Fruit fly (Drosophila melanogaster): Measurements from ENCODE around the gene CG12746.

Gene CG12746

dm6 chr3R:5547464-5547943 lies 17.2 kb upstream of the CG12746 start, which contains the start of gene CG2519 (continued):
- TF ChIP-seq dac (GFP tag; optimal IDR thresholded peaks at IDR 0.05), result no peak
- no peak for TF ChIP-seq fkh (GFP tag; optimal IDR thresholded peaks at IDR 0.05)
- TF ChIP-seq pdm3 (GFP tag; optimal IDR thresholded peaks at IDR 0.05), result no peak
- TF ChIP-seq net (GFP tag; optimal IDR thresholded peaks at IDR 0.05), result no peak
- no peak for TF ChIP-seq Lpt (GFP tag; optimal IDR thresholded peaks at IDR 0.05)
- TF ChIP-seq CG6808 (GFP tag; optimal IDR thresholded peaks at IDR 0.05), result no peak
- TF ChIP-seq CG11762 (GFP tag; optimal IDR thresholded peaks at IDR 0.05; ENCODE audit: insufficient read depth), result no peak
- TF ChIP-seq Gug (GFP tag; IDR thresholded peaks at IDR 0.05), result no peak; the same call in 1 of the 2 replicates
- TF ChIP-seq CG6163 (GFP tag; IDR thresholded peaks at IDR 0.05), result no peak
- TF ChIP-seq CG3032 (tag; optimal IDR thresholded peaks at IDR 0.05), result peak; percentile 48
- no peak for TF ChIP-seq CG1621 (tag; optimal IDR thresholded peaks at IDR 0.05)
- TF ChIP-seq CG6792 (GFP tag; optimal IDR thresholded peaks at IDR 0.05), result peak; percentile 18
- TF ChIP-seq CG6854 (GFP tag; optimal IDR thresholded peaks at IDR 0.05), result no peak
- no peak for TF ChIP-seq CG11902 (GFP tag; optimal IDR thresholded peaks at IDR 0.05)
- TF ChIP-seq Hr39 (GFP tag; optimal IDR thresholded peaks at IDR 0.05), result no peak

- TF ChIP-seq CG3032 (tag; optimal IDR thresholded peaks at IDR 0.05) (no peak), svp (GFP tag) (no peak), CG10631 (GFP tag; optimal IDR thresholded peaks at IDR 0.05) (no peak), OdsH (GFP tag; optimal IDR thresholded peaks at IDR 0.05) (no peak), achi (GFP tag; optimal IDR thresholded peaks at IDR 0.05) (no peak), fkh (GFP tag; optimal IDR thresholded peaks at IDR 0.05) (no peak)
Measured at dm6 chr3R:5550452-5550851, 14.2 kb upstream of the CG12746 start.

- TF ChIP-seq CG7368 (GFP tag; optimal IDR thresholded peaks at IDR 0.05) (no peak), Eip75B (GFP tag; optimal IDR thresholded peaks at IDR 0.05) (no peak), esn (GFP tag; optimal IDR thresholded peaks at IDR 0.05) (no peak), CG10631 (GFP tag; optimal IDR thresholded peaks at IDR 0.05) (no peak), CG11762 (GFP tag; optimal IDR thresholded peaks at IDR 0.05; ENCODE audit: insufficient read depth) (no peak)
Measured at dm6 chr3R:5551068-5551467, 13.6 kb upstream of the CG12746 start, which contains the start of gene mia. TSS of gene mia (minus strand) at chr3R:5551168.

- TF ChIP-seq CG8632 (GFP tag; optimal IDR thresholded peaks at IDR 0.05) (no peak), fd59A (GFP tag; optimal IDR thresholded peaks at IDR 0.05) (no peak), CG16779 (tag; optimal IDR thresholded peaks at IDR 0.05) (no peak), spab (GFP tag; optimal IDR thresholded peaks at IDR 0.05) (no peak), CG31627 (GFP tag; optimal IDR thresholded peaks at IDR 0.05) (no peak)
Measured at dm6 chr3R:5551593-5551992, 13.1 kb upstream of the CG12746 start.

- TF ChIP-seq esn (GFP tag; optimal IDR thresholded peaks at IDR 0.05) (peak; percentile 2), Ets96B (tag; optimal IDR thresholded peaks at IDR 0.05) (no peak)
Measured at dm6 chr3R:5554082-5554481, 10.6 kb upstream of the CG12746 start, which contains the start of gene Pcmt. TSS of gene Pcmt (minus strand) at chr3R:5554316.

dm6 chr3R:5554852-5555251 lies 9.8 kb upstream of the CG12746 start, which contains the start of gene Snm1:
TSS of gene Snm1 (plus strand) at chr3R:5555084.
- TF ChIP-seq CG6808 (GFP tag; optimal IDR thresholded peaks at IDR 0.05) (no peak), CG3032 (tag; optimal IDR thresholded peaks at IDR 0.05) (no peak), dsx (GFP tag; optimal IDR thresholded peaks at IDR 0.05; ENCODE audit: poor library complexity, severe bottlenecking) (no peak), Hr39 (GFP tag; optimal IDR thresholded peaks at IDR 0.05) (no peak), achi (GFP tag; optimal IDR thresholded peaks at IDR 0.05) (no peak), esn (GFP tag; optimal IDR thresholded peaks at IDR 0.05) (no peak), CG31627 (GFP tag; optimal IDR thresholded peaks at IDR 0.05) (no peak), CG6792 (GFP tag; optimal IDR thresholded peaks at IDR 0.05) (no peak), CG11762 (GFP tag; optimal IDR thresholded peaks at IDR 0.05; ENCODE audit: insufficient read depth) (no peak), CG8119 (GFP tag; IDR thresholded peaks at IDR 0.05) (no peak), Met (GFP tag; optimal IDR thresholded peaks at IDR 0.05) (no peak), spab (GFP tag; optimal IDR thresholded peaks at IDR 0.05) (no peak), CG32006 (GFP tag; optimal IDR thresholded peaks at IDR 0.05) (no peak)

Measured in whole organism, prepupa.